Worm (Caenorhabditis elegans) whole organism, late embryonic: ENCODE measurements around the gene fubl-3.

Source experiments
- C08G9.2 ChIP-seq: sonication (generic microtip); optimal IDR thresholded peaks from 2 replicates; lab custom pipeline; 2016; ENCODE audit warnings: mild to moderate bottlenecking, missing genetic modification characterization, moderate library complexity, missing compliant biosample characterization
- C38D4.7 ChIP-seq: fragments of 200-800 bp; sonication (Bioruptor generic); optimal IDR thresholded peaks from 2 replicates; lab custom pipeline; 2018; ENCODE audit warnings: mild to moderate bottlenecking, missing genetic modification characterization, moderate library complexity, missing compliant biosample characterization
- T23F11.4 ChIP-seq: fragments of 200-800 bp; sonication (Bioruptor generic); optimal IDR thresholded peaks from 2 replicates; lab custom pipeline; 2018; ENCODE audit warnings: mild to moderate bottlenecking, missing genetic modification characterization, missing compliant biosample characterization
- Y22D7AL.16 ChIP-seq: sonication (generic microtip); optimal IDR thresholded peaks from 2 replicates; lab custom pipeline; 2016; ENCODE audit warnings: missing genetic modification characterization, missing compliant biosample characterization
- ceh-14 ChIP-seq: sonication (generic microtip); optimal IDR thresholded peaks from 2 replicates; lab custom pipeline; 2016; ENCODE audit warnings: missing genotype, missing genetic modification characterization, missing compliant biosample characterization
- ceh-18 ChIP-seq: sonication (generic microtip); optimal IDR thresholded peaks from 2 replicates; lab custom pipeline; 2016; ENCODE audit warnings: missing genetic modification characterization, missing compliant biosample characterization
- ceh-2 ChIP-seq: sonication (generic microtip); optimal IDR thresholded peaks from 2 replicates; lab custom pipeline; 2016; ENCODE audit warnings: missing genotype, missing genetic modification characterization, missing compliant biosample characterization
- ceh-24 ChIP-seq: sonication (generic microtip); optimal IDR thresholded peaks from 2 replicates; lab custom pipeline; 2016; ENCODE audit warnings: mild to moderate bottlenecking, missing genetic modification characterization, missing compliant biosample characterization
- ceh-31 ChIP-seq: sonication (generic microtip); optimal IDR thresholded peaks from 2 replicates; lab custom pipeline; 2016; ENCODE audit warnings: missing genetic modification characterization, missing compliant biosample characterization
- ceh-34 ChIP-seq: sonication (generic microtip); optimal IDR thresholded peaks from 2 replicates; lab custom pipeline; 2016; ENCODE audit warnings: mild to moderate bottlenecking, missing genetic modification characterization, missing compliant biosample characterization
- ceh-48 ChIP-seq: sonication (generic microtip); optimal IDR thresholded peaks from 2 replicates; lab custom pipeline; 2016; ENCODE audit warnings: missing genetic modification characterization, inconsistent platforms, missing compliant biosample characterization
- ceh-6 ChIP-seq: fragments of 200-800 bp; sonication (Bioruptor generic); optimal IDR thresholded peaks from 2 replicates; lab custom pipeline; 2018; ENCODE audit warnings: mild to moderate bottlenecking, missing genetic modification characterization, missing compliant biosample characterization
- ceh-9 ChIP-seq: sonication (generic microtip); optimal IDR thresholded peaks from 2 replicates; lab custom pipeline; 2016; ENCODE audit warnings: mild to moderate bottlenecking, missing genetic modification characterization, inconsistent platforms, missing compliant biosample characterization
- che-1 ChIP-seq: sonication (generic microtip); optimal IDR thresholded peaks from 2 replicates; lab custom pipeline; 2016; ENCODE audit warnings: mild to moderate bottlenecking, missing genetic modification characterization, missing compliant biosample characterization
- dmd-4 ChIP-seq: sonication (generic microtip); optimal IDR thresholded peaks from 2 replicates; lab custom pipeline; 2016; ENCODE audit warnings: borderline replicate concordance, missing genetic modification characterization, missing compliant biosample characterization
- dve-1 ChIP-seq: sonication (generic microtip); optimal IDR thresholded peaks from 2 replicates; lab custom pipeline; 2017; ENCODE audit warnings: antibody characterized with exemption, mild to moderate bottlenecking, missing genetic modification characterization, missing compliant biosample characterization
- elt-2 ChIP-seq: sonication (generic microtip); optimal IDR thresholded peaks from 2 replicates; lab custom pipeline; 2016; ENCODE audit warnings: missing genetic modification reagents, missing genetic modification characterization, missing compliant biosample characterization
- fax-1 ChIP-seq: sonication (generic microtip); optimal IDR thresholded peaks from 2 replicates; lab custom pipeline; 2016; ENCODE audit warnings: missing genotype, missing genetic modification characterization, missing compliant biosample characterization
- fkh-6 ChIP-seq: sonication (generic microtip); optimal IDR thresholded peaks from 2 replicates; lab custom pipeline; 2016; ENCODE audit warnings: missing genetic modification characterization, missing compliant biosample characterization
- gmeb-2 ChIP-seq: sonication (generic microtip); optimal IDR thresholded peaks from 2 replicates; lab custom pipeline; 2016; ENCODE audit warnings: missing genetic modification characterization, inconsistent platforms, missing compliant biosample characterization
- hlh-13 ChIP-seq: fragments of 200-800 bp; sonication (Bioruptor generic); optimal IDR thresholded peaks from 2 replicates; lab custom pipeline; 2018; ENCODE audit warnings: mild to moderate bottlenecking, missing genetic modification characterization, missing compliant biosample characterization
- hlh-6 ChIP-seq: sonication (generic microtip); optimal IDR thresholded peaks from 2 replicates; lab custom pipeline; 2016; ENCODE audit warnings: missing genotype, missing genetic modification characterization, missing compliant biosample characterization
- hlh-8 ChIP-seq: sonication (generic microtip); optimal IDR thresholded peaks from 2 replicates; lab custom pipeline; 2016; ENCODE audit warnings: missing genotype, missing genetic modification characterization, missing compliant biosample characterization
- lin-11 ChIP-seq: fragments of 200-800 bp; sonication (Bioruptor generic); optimal IDR thresholded peaks from 2 replicates; lab custom pipeline; 2018; ENCODE audit warnings: mild to moderate bottlenecking, missing genetic modification characterization, missing compliant biosample characterization
- madf-2 ChIP-seq: sonication (generic microtip); optimal IDR thresholded peaks from 2 replicates; lab custom pipeline; 2017; ENCODE audit warnings: missing genetic modification characterization, missing compliant biosample characterization
- npax-4 ChIP-seq: sonication (generic microtip); optimal IDR thresholded peaks from 2 replicates; lab custom pipeline; 2016; ENCODE audit warnings: missing genetic modification characterization, missing compliant biosample characterization
- odd-2 ChIP-seq: sonication (generic microtip); optimal IDR thresholded peaks from 2 replicates; lab custom pipeline; 2017; ENCODE audit warnings: antibody characterized with exemption, mild to moderate bottlenecking, missing genetic modification characterization, missing compliant biosample characterization
- pat-9 ChIP-seq: fragments of 200-800 bp; sonication (Bioruptor generic); optimal IDR thresholded peaks from 2 replicates; lab custom pipeline; 2018; ENCODE audit warnings: mild to moderate bottlenecking, missing genetic modification characterization, moderate library complexity, missing compliant biosample characterization
- pqm-1 ChIP-seq: sonication (generic microtip); optimal IDR thresholded peaks from 2 replicates; lab custom pipeline; 2016; ENCODE audit warnings: missing genetic modification characterization, missing compliant biosample characterization
- ref-2 ChIP-seq: sonication (generic microtip); optimal IDR thresholded peaks from 2 replicates; lab custom pipeline; 2016; ENCODE audit warnings: missing genetic modification characterization, missing compliant biosample characterization
- rnt-1 ChIP-seq: sonication (generic microtip); optimal IDR thresholded peaks from 2 replicates; lab custom pipeline; 2016; ENCODE audit warnings: missing genetic modification characterization, missing compliant biosample characterization
- sox-2 ChIP-seq: fragments of 200-800 bp; sonication (Bioruptor generic); IDR thresholded peaks from 2 replicates; pipeline ENCODE4 v1.3.6; 2022; ENCODE audit warnings: missing genetic modification reagents, missing genetic modification characterization, missing compliant biosample characterization
- sox-4 ChIP-seq: sonication (generic microtip); optimal IDR thresholded peaks from 2 replicates; lab custom pipeline; 2017; ENCODE audit warnings: mild to moderate bottlenecking, missing genetic modification characterization, inconsistent platforms, missing compliant biosample characterization
- tbx-2 ChIP-seq: sonication (generic microtip); optimal IDR thresholded peaks from 2 replicates; lab custom pipeline; 2016; ENCODE audit warnings: missing genetic modification characterization, missing compliant biosample characterization
- tbx-7 ChIP-seq: sonication (generic microtip); optimal IDR thresholded peaks from 2 replicates; lab custom pipeline; 2016; ENCODE audit warnings: missing genotype, missing genetic modification characterization, missing compliant biosample characterization
- unc-3 ChIP-seq, 2 experiments: fragments of 200-800 bp in 1 of 2; sonication (Bioruptor generic) in 1 of 2; sonication (generic microtip) in 1 of 2; conservative IDR thresholded peaks in 1 of 2; optimal IDR thresholded peaks in 1 of 2; 2 replicates each; pipeline versions ENCODE4 v1.3.6 to Lab custom; 2016 to 2022; ENCODE audit warnings: missing compliant biosample characterization in 2 of 2, missing genetic modification characterization in 2 of 2, missing genetic modification reagents in 1 of 2
- unc-86 ChIP-seq: sonication (generic microtip); optimal IDR thresholded peaks from 2 replicates; lab custom pipeline; 2016; ENCODE audit warnings: missing genetic modification characterization, missing compliant biosample characterization

Gene fubl-3

DNA sequence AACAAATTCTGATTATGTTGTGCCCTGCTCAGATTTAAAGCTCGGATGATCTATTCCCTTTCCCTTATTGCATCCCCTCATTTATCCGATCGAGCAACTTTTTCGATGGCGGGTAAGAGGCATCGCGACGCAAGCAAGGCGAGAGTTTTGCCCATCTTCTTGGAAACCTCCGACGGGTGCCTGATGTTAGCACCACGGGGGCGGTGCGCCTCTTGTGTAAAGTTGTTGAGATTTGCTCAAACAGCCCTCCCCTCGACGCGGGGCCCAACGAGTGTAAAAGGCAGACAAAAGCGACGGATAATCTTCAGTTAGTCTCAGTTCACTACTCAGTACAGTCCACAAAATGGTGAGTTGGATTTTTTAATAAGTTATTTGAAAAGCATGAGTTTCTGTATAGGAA is 24.6 kb downstream of the fubl-3 start, which contains the start of gene mlc-1:
Gene mlc-1 (plus strand): TSS at position 324 of the 400 bp plus-strand sequence.
- TF ChIP-seq tbx-2 (tag; lab: Kevin White, UChicago) (peak; percentile 3), ceh-34 (tag; lab: Kevin White, UChicago) (peak; percentile 27), ceh-14 (tag; lab: Kevin White, UChicago) (no peak), pat-9 (tag; lab: Kevin White, UChicago) (peak; percentile 60), rnt-1 (tag; lab: Kevin White, UChicago) (peak; percentile 51), pqm-1 (tag; lab: Kevin White, UChicago) (no peak), ceh-18 (peak; percentile 73)

- TF ChIP-seq ref-2 (tag; lab: Kevin White, UChicago) (no peak), unc-3 (GFP tag; conservative IDR thresholded peaks at IDR 0.05; lab: Robert Waterston, UW) (no peak), unc-3 (tag; optimal IDR thresholded peaks at IDR 0.05; lab: Kevin White, UChicago) (no peak), C08G9.2 (no peak), fkh-6 (no peak), T23F11.4 (GFP tag; lab: Kevin White, UChicago) (no peak), ceh-9 (tag; lab: Kevin White, UChicago) (no peak), elt-2 (tag; lab: Kevin White, UChicago) (no peak), dve-1 (tag; lab: Kevin White, UChicago) (no peak), ceh-14 (tag; lab: Kevin White, UChicago) (no peak), ceh-6 (GFP tag; lab: Kevin White, UChicago) (no peak), ceh-31 (tag; lab: Kevin White, UChicago) (no peak), fax-1 (tag; lab: Kevin White, UChicago) (no peak), madf-2 (tag; lab: Kevin White, UChicago) (no peak), C38D4.7 (GFP tag; lab: Kevin White, UChicago) (no peak)
Observed at ce11 chrX:17461958-17462357, 27.7 kb downstream of the fubl-3 start.

DNA sequence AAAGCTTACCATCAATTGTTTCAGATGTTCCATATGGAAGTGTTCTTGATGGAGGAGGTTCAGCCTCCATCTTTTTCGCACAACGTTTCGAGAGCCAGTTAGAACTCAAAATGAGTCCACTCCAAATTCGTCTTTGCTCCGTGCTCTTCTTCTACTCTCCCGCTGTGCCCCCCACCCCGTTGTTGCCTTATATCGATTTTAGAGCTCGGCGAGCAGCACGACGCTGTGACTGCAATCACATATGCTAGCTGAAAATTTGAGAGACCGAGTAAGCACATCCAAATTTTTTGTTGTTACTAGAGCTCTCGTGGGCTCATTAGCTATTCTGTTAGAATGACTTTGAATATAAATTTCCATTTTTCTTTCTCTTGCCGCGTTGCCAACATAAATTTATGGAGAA is 30.6 kb downstream of the fubl-3 start, which contains the start of gene slc-17.1:
Gene slc-17.1 (minus strand): TSS at position 101 of the 400 bp plus-strand sequence.
- TF ChIP-seq sox-2 (GFP tag; lab: Robert Waterston, UW) = no peak
- no peak for TF ChIP-seq ceh-18
- peak; percentile 84 for TF ChIP-seq ceh-48
- no peak for TF ChIP-seq odd-2 (tag; lab: Kevin White, UChicago)
- TF ChIP-seq ref-2 (tag; lab: Kevin White, UChicago) = peak; percentile 37

- TF ChIP-seq hlh-8 (tag; lab: Kevin White, UChicago) (no peak), Y22D7AL.16 (tag; lab: Kevin White, UChicago) (no peak), ceh-48 (peak; percentile 53)
- TF ChIP-seq, all 69 proteins: peak for 1
Observed at ce11 chrX:17466615-17467014, 32.4 kb downstream of the fubl-3 start, which contains the start of gene ZK54.3. Gene ZK54.3 (minus strand): TSS chrX:17467005.

DNA sequence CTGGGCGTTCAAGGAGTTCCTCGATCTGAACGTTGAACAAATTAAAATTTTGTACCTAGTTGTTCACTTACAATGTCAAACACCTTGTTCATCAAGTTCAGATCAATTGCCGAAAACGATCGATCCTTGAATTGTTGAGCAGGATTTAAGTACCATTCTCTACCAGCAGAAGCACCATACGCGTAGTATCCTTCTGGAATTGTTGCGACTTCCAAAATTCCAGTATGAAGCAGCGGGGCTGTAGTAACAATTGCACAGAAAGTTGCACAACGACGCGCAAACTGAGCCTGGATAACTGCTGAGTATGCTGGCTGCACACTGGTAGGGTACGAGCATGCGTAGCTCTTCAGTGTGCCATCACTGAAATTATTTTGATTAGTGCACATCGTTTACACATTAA is 34.2 kb downstream of the fubl-3 start:
- no peak for TF ChIP-seq sox-4
- TF ChIP-seq hlh-6 = no peak
- no peak for TF ChIP-seq tbx-7 (tag; lab: Kevin White, UChicago)
- TF ChIP-seq pat-9 (tag; lab: Kevin White, UChicago) = no peak
- TF ChIP-seq ceh-34 (tag; lab: Kevin White, UChicago) = no peak
- no peak for TF ChIP-seq C08G9.2
- no peak for TF ChIP-seq che-1 (tag; lab: Kevin White, UChicago)
- no peak for TF ChIP-seq unc-86
- TF ChIP-seq npax-4 (tag; lab: Kevin White, UChicago) = no peak
- no peak for TF ChIP-seq lin-11 (tag; lab: Kevin White, UChicago)
- no peak for TF ChIP-seq elt-2 (tag; lab: Kevin White, UChicago)
- TF ChIP-seq ceh-2 (tag; lab: Kevin White, UChicago) = no peak
- no peak for TF ChIP-seq rnt-1 (tag; lab: Kevin White, UChicago)
- TF ChIP-seq hlh-13 (GFP tag; lab: Kevin White, UChicago) = no peak
- no peak for TF ChIP-seq dmd-4
- no peak for TF ChIP-seq ceh-24 (tag; lab: Kevin White, UChicago)
- TF ChIP-seq gmeb-2 (tag; lab: Kevin White, UChicago) = no peak
